Fruit fly (Drosophila melanogaster) whole organism, adult: ENCODE results near the gene Hrd3.

Experiments
- CG11617 ChIP-seq: fragments of 200-800 bp; sonication (Bioruptor generic); optimal IDR thresholded peaks from 2 replicates; lab custom pipeline; 2017; ENCODE audit warnings: mild to moderate bottlenecking, missing biosample characterization, missing genetic modification reagents, missing genetic modification characterization
- CG12768 ChIP-seq: fragments of 200-800 bp; sonication (Bioruptor generic); optimal IDR thresholded peaks from 2 replicates; lab custom pipeline; 2017; ENCODE audit warnings: missing biosample characterization, missing genetic modification characterization, mild to moderate bottlenecking, moderate library complexity, missing genetic modification reagents
- CG14711 ChIP-seq: fragments of 200-800 bp; sonication (Bioruptor generic); optimal IDR thresholded peaks from 2 replicates; lab custom pipeline; 2018; ENCODE audit warnings: missing biosample characterization, mild to moderate bottlenecking, missing genetic modification characterization, moderate library complexity
- CG33017 ChIP-seq: fragments of 200-800 bp; sonication (Bioruptor generic); optimal IDR thresholded peaks from 2 replicates; lab custom pipeline; 2018; ENCODE audit warnings: missing biosample characterization, mild to moderate bottlenecking, missing genetic modification characterization, moderate library complexity
- CG7045 ChIP-seq: fragments of 200-800 bp; sonication (Bioruptor generic); optimal IDR thresholded peaks from 2 replicates; lab custom pipeline; 2017; ENCODE audit warnings: missing biosample characterization, mild to moderate bottlenecking, missing genetic modification characterization
- Crg-1 ChIP-seq: fragments of 200-800 bp; sonication (Bioruptor generic); optimal IDR thresholded peaks from 2 replicates; lab custom pipeline; 2016; ENCODE audit warnings: missing biosample characterization, missing genetic modification characterization
- Hr96 ChIP-seq: fragments of 200-800 bp; sonication (Bioruptor generic); optimal IDR thresholded peaks from 2 replicates; lab custom pipeline; 2016; ENCODE audit warnings: missing biosample characterization, missing genetic modification characterization
- bab1 ChIP-seq: fragments of 200-800 bp; sonication (Bioruptor generic); optimal IDR thresholded peaks from 3 replicates; lab custom pipeline; 2019; ENCODE audit warnings: missing biosample characterization, mild to moderate bottlenecking, missing genetic modification characterization, moderate library complexity
- kay ChIP-seq: fragments of 200-800 bp; sonication (Bioruptor generic); peaks from one replicate; lab custom pipeline; 2016; ENCODE audit warnings: missing biosample characterization, missing genetic modification characterization, borderline replicate concordance
- ovo ChIP-seq: fragments of 200-800 bp; sonication (Bioruptor generic); optimal IDR thresholded peaks from 2 replicates; lab custom pipeline; 2016; ENCODE audit warnings: missing biosample characterization, missing genetic modification characterization
- pad ChIP-seq: fragments of 200-800 bp; sonication (Bioruptor generic); optimal IDR thresholded peaks from 3 replicates; lab custom pipeline; 2017; ENCODE audit warnings: missing biosample characterization, missing genetic modification characterization, mild to moderate bottlenecking, moderate library complexity, missing genetic modification reagents
- tj ChIP-seq: fragments of 200-800 bp; sonication (Bioruptor generic); optimal IDR thresholded peaks from 3 replicates; lab custom pipeline; 2017; ENCODE audit warnings: missing biosample characterization, mild to moderate bottlenecking, missing genetic modification characterization, moderate library complexity
- toe ChIP-seq: fragments of 200-800 bp; sonication (Bioruptor generic); optimal IDR thresholded peaks from 2 replicates; lab custom pipeline; 2016; ENCODE audit warnings: missing biosample characterization, missing genetic modification characterization

DNA sequence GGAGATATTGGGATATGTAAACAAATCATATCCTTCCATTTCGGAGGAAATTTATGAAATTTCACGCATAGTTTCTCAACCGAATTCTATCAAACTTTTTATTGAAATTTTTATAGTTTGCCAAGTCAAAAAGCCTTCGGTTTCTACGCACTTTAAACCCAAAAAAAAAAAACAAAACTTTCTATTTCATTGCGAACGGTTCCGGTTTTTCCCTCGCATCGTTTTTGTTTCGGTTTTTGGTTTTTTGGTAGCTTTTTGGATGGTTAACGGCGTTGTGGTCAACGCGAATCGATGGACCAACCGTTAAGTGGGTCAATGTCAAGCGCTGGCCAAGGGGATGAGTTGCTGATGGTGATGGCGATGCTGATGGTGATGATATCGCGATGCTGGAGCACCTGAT lies 17.4 kb downstream of the Hrd3 start:
- TF ChIP-seq kay (GFP tag; lab: Kevin White, UChicago) (no peak), CG7045 (no peak), Hr96 (GFP tag; lab: Kevin White, UChicago) (no peak), ovo (no peak), CG14711 (tag; lab: Kevin White, UChicago) (no peak), CG11617 (GFP tag; lab: Kevin White, UChicago) (no peak), toe (no peak), Crg-1 (no peak), CG33017 (tag; lab: Kevin White, UChicago) (no peak), pad (GFP tag; lab: Kevin White, UChicago) (no peak), tj (GFP tag; lab: Kevin White, UChicago) (no peak), bab1 (GFP tag; lab: Kevin White, UChicago) (no peak), CG12768 (GFP tag; lab: Kevin White, UChicago) (no peak)
